Fruit fly (Drosophila melanogaster) whole organism, embryonic: ENCODE results near the gene Pa1.
A peak's percentile ranks its signal among the peaks of the same experiment; 100 is the strongest.

Source experiments
- CG10431 ChIP-seq: fragments of 200-800 bp; sonication (Bioruptor generic); optimal IDR thresholded peaks from 3 replicates; lab custom pipeline; 2018; ENCODE audit warnings: missing biosample characterization, mild to moderate bottlenecking, missing genetic modification characterization
- CG10654 ChIP-seq: fragments of 200-800 bp; sonication (Bioruptor generic); optimal IDR thresholded peaks from 2 replicates; lab custom pipeline; 2016; ENCODE audit warnings: missing biosample characterization, missing genetic modification characterization
- CG12659 ChIP-seq: fragments of 200-800 bp; sonication (Bioruptor generic); optimal IDR thresholded peaks from 3 replicates; lab custom pipeline; 2017; ENCODE audit warnings: mild to moderate bottlenecking, missing biosample characterization, missing genetic modification reagents, missing genetic modification characterization
- CG14710 ChIP-seq: fragments of 200-800 bp; sonication (Bioruptor generic); optimal IDR thresholded peaks from 3 replicates; lab custom pipeline; 2019; ENCODE audit warnings: missing biosample characterization, mild to moderate bottlenecking, missing genetic modification characterization, moderate library complexity
- CG15514 ChIP-seq: fragments of 200-800 bp; sonication (Bioruptor generic); optimal IDR thresholded peaks from 3 replicates; lab custom pipeline; 2017; ENCODE audit warnings: missing biosample characterization, missing genetic modification characterization, mild to moderate bottlenecking, moderate library complexity, missing genetic modification reagents
- CG1603 ChIP-seq: fragments of 200-800 bp; sonication (Bioruptor generic); optimal IDR thresholded peaks from 2 replicates; lab custom pipeline; 2019; ENCODE audit warnings: missing biosample characterization, mild to moderate bottlenecking, missing genetic modification characterization, moderate library complexity
- CG16779 ChIP-seq: fragments of 200-800 bp; sonication (Bioruptor generic); IDR thresholded peaks from 2 replicates; pipeline ENCODE4 v1.3.6; 2022; ENCODE audit warnings: missing biosample characterization, missing genetic modification characterization
- CG18262 ChIP-seq: fragments of 200-800 bp; optimal IDR thresholded peaks from 3 replicates; lab custom pipeline; 2019; ENCODE audit warnings: missing biosample characterization, mild to moderate bottlenecking, missing genetic modification characterization, moderate library complexity
- CG2875 ChIP-seq: fragments of 200-800 bp; sonication (Bioruptor generic); optimal IDR thresholded peaks from 2 replicates; lab custom pipeline; 2017; ENCODE audit warnings: missing biosample characterization, mild to moderate bottlenecking, missing genetic modification characterization, missing genetic modification reagents
- CG3163 ChIP-seq: fragments of 200-800 bp; sonication (Bioruptor generic); optimal IDR thresholded peaks from 3 replicates; lab custom pipeline; 2016; ENCODE audit warnings: missing biosample characterization, missing genetic modification characterization
- CG32532 ChIP-seq: fragments of 200-800 bp; sonication (Bioruptor generic); IDR thresholded peaks from 2 replicates; pipeline ENCODE4 v1.3.6; 2022; ENCODE audit warnings: missing biosample characterization, missing genetic modification characterization
- CG3838 ChIP-seq: fragments of 200-800 bp; sonication (Bioruptor generic); optimal IDR thresholded peaks from 3 replicates; lab custom pipeline; 2016; ENCODE audit warnings: missing biosample characterization, missing genetic modification characterization
- CG3847 ChIP-seq: fragments of 200-800 bp; sonication (Bioruptor generic); IDR thresholded peaks from 2 replicates; pipeline ENCODE4 v1.3.6; 2022; ENCODE audit warnings: missing biosample characterization, missing genetic modification characterization
- CG6854 ChIP-seq: fragments of 200-800 bp; sonication (Bioruptor generic); optimal IDR thresholded peaks from 3 replicates; lab custom pipeline; 2017; ENCODE audit warnings: missing biosample characterization, mild to moderate bottlenecking, missing genetic modification characterization
- CG9817 ChIP-seq: fragments of 200-800 bp; sonication (Bioruptor generic); optimal IDR thresholded peaks from 2 replicates; lab custom pipeline; 2018; ENCODE audit warnings: missing biosample characterization, mild to moderate bottlenecking, missing genetic modification characterization, moderate library complexity
- Chrac-16 ChIP-seq: fragments of 200-800 bp; sonication (Bioruptor generic); optimal IDR thresholded peaks from 3 replicates; lab custom pipeline; 2016; ENCODE audit warnings: missing biosample characterization, missing genetic modification characterization
- Dbx ChIP-seq: fragments of 200-800 bp; sonication (Bioruptor generic); IDR thresholded peaks from 3 replicates; pipeline ENCODE4 v1.3.6; 2022; ENCODE audit warnings: missing biosample characterization, missing genetic modification characterization
- Gsc ChIP-seq: fragments of 200-800 bp; sonication (Bioruptor generic); IDR thresholded peaks from 2 replicates; pipeline ENCODE4 v1.3.6; 2022; ENCODE audit warnings: missing biosample characterization, missing genetic modification characterization
- Hr39 ChIP-seq: fragments of >200 bp; optimal IDR thresholded peaks from 2 replicates; lab custom pipeline; 2017
- Hr51 ChIP-seq, 2 experiments: fragments of 200-800 bp; sonication (Bioruptor generic); optimal IDR thresholded peaks; 2 replicates in 1 of 2; 3 replicates in 1 of 2; lab custom pipeline; 2016 to 2018; ENCODE audit warnings: missing biosample characterization in 2 of 2, missing genetic modification characterization in 2 of 2, mild to moderate bottlenecking in 1 of 2, moderate library complexity in 1 of 2
- Lpt ChIP-seq: fragments of >200 bp; optimal IDR thresholded peaks from 2 replicates; lab custom pipeline; 2018; ENCODE audit warnings: missing biosample characterization, missing genetic modification characterization
- Med ChIP-seq: fragments of 200-800 bp; sonication (Bioruptor generic); peaks from one replicate; lab custom pipeline; 2016; ENCODE audit warnings: missing biosample characterization, missing genetic modification characterization, mild to moderate bottlenecking, inconsistent platforms, moderate library complexity
- Oli ChIP-seq: fragments of 200-800 bp; sonication (Bioruptor generic); optimal IDR thresholded peaks from 2 replicates; lab custom pipeline; 2018; ENCODE audit warnings: missing biosample characterization, mild to moderate bottlenecking, missing genetic modification characterization, moderate library complexity
- Opbp ChIP-seq: fragments of 200-800 bp; sonication (Bioruptor generic); IDR thresholded peaks from 3 replicates; pipeline ENCODE4 v1.3.6; 2022; ENCODE audit warnings: missing biosample characterization, missing genetic modification characterization; ENCODE audit not compliant: partially characterized antibody
- Six4 ChIP-seq: fragments of 200-800 bp; sonication (Bioruptor generic); optimal IDR thresholded peaks from 2 replicates; lab custom pipeline; 2016; ENCODE audit warnings: missing biosample characterization, missing genetic modification characterization
- Sox102F ChIP-seq: fragments of 200-800 bp; sonication (Bioruptor generic); optimal IDR thresholded peaks from 2 replicates; lab custom pipeline; 2018; ENCODE audit warnings: missing biosample characterization, mild to moderate bottlenecking, missing genetic modification characterization, moderate library complexity
- al ChIP-seq: fragments of 200-800 bp; sonication (Bioruptor generic); IDR thresholded peaks from 2 replicates; pipeline ENCODE4 v1.3.6; 2022; ENCODE audit warnings: missing biosample characterization, missing genetic modification characterization
- br ChIP-seq: fragments of >200 bp; optimal IDR thresholded peaks from 2 replicates; lab custom pipeline; 2017
- bsh ChIP-seq, 2 experiments: fragments of 200-800 bp; sonication (Bioruptor generic); optimal IDR thresholded peaks; 2 replicates each; lab custom pipeline; 2017 to 2018; ENCODE audit warnings: mild to moderate bottlenecking in 2 of 2, missing biosample characterization in 2 of 2, missing genetic modification characterization in 2 of 2, moderate library complexity in 1 of 2
- chm ChIP-seq: fragments of 200-800 bp; sonication (Bioruptor generic); IDR thresholded peaks from 2 replicates; pipeline ENCODE4 v1.3.6; 2022; ENCODE audit warnings: missing biosample characterization, missing genetic modification characterization
- crol ChIP-seq: fragments of 200-800 bp; sonication (Bioruptor generic); IDR thresholded peaks from 2 replicates; pipeline ENCODE4 v1.3.6; 2022; ENCODE audit warnings: missing biosample characterization, missing genetic modification characterization
- dan ChIP-seq: fragments of 200-800 bp; sonication (Bioruptor generic); IDR thresholded peaks from 2 replicates; pipeline ENCODE4 v1.3.6; 2022; ENCODE audit warnings: missing biosample characterization, missing genetic modification characterization
- dysf ChIP-seq: fragments of 200-800 bp; sonication (Bioruptor generic); IDR thresholded peaks from 3 replicates; pipeline ENCODE4 v1.3.6; 2022; ENCODE audit warnings: missing biosample characterization, missing genetic modification characterization
- fd102C ChIP-seq: fragments of 200-800 bp; sonication (Bioruptor generic); optimal IDR thresholded peaks from 2 replicates; lab custom pipeline; 2018; ENCODE audit warnings: missing biosample characterization, mild to moderate bottlenecking, missing genetic modification characterization, moderate library complexity
- fd64A ChIP-seq: fragments of 200-800 bp; sonication (Bioruptor generic); optimal IDR thresholded peaks from 3 replicates; lab custom pipeline; 2018; ENCODE audit warnings: missing biosample characterization, mild to moderate bottlenecking, missing genetic modification characterization
- fd96Cb ChIP-seq: fragments of 200-800 bp; sonication (Bioruptor generic); optimal IDR thresholded peaks from 2 replicates; lab custom pipeline; 2018; ENCODE audit warnings: missing biosample characterization, mild to moderate bottlenecking, missing genetic modification characterization, moderate library complexity
- gem ChIP-seq: fragments of 200-800 bp; sonication (Bioruptor generic); optimal IDR thresholded peaks from 2 replicates; lab custom pipeline; 2019; ENCODE audit warnings: missing biosample characterization, mild to moderate bottlenecking, missing genetic modification characterization, moderate library complexity
- klu ChIP-seq: fragments of 200-800 bp; sonication (Bioruptor generic); IDR thresholded peaks from 2 replicates; pipeline ENCODE4 v1.3.6; 2022; ENCODE audit warnings: missing biosample characterization, missing genetic modification characterization
- sd ChIP-seq: fragments of 200-800 bp; sonication (Bioruptor generic); optimal IDR thresholded peaks from 3 replicates; lab custom pipeline; 2018; ENCODE audit warnings: missing biosample characterization, mild to moderate bottlenecking, missing genetic modification characterization, moderate library complexity
- sens ChIP-seq: fragments of 200-800 bp; sonication (Bioruptor generic); peaks from one replicate; lab custom pipeline; 2016; ENCODE audit warnings: missing biosample characterization, missing genetic modification characterization
- sqz ChIP-seq: fragments of 200-800 bp; sonication (Bioruptor generic); optimal IDR thresholded peaks from 3 replicates; lab custom pipeline; 2018; ENCODE audit warnings: missing biosample characterization, mild to moderate bottlenecking, missing genetic modification characterization
- unc-4 ChIP-seq: fragments of 200-800 bp; sonication (Bioruptor generic); IDR thresholded peaks from 2 replicates; pipeline ENCODE4 v1.3.6; 2022; ENCODE audit warnings: missing biosample characterization, missing genetic modification characterization; ENCODE audit not compliant: partially characterized antibody
- unpg ChIP-seq: fragments of 200-800 bp; sonication (Bioruptor generic); optimal IDR thresholded peaks from 3 replicates; lab custom pipeline; 2018; ENCODE audit warnings: missing biosample characterization, mild to moderate bottlenecking, missing genetic modification characterization, moderate library complexity
- zen ChIP-seq: fragments of 200-800 bp; sonication (Bioruptor generic); optimal IDR thresholded peaks from 3 replicates; lab custom pipeline; 2018; ENCODE audit warnings: missing biosample characterization, mild to moderate bottlenecking, missing genetic modification characterization, moderate library complexity

The Pa1 gene

DNA sequence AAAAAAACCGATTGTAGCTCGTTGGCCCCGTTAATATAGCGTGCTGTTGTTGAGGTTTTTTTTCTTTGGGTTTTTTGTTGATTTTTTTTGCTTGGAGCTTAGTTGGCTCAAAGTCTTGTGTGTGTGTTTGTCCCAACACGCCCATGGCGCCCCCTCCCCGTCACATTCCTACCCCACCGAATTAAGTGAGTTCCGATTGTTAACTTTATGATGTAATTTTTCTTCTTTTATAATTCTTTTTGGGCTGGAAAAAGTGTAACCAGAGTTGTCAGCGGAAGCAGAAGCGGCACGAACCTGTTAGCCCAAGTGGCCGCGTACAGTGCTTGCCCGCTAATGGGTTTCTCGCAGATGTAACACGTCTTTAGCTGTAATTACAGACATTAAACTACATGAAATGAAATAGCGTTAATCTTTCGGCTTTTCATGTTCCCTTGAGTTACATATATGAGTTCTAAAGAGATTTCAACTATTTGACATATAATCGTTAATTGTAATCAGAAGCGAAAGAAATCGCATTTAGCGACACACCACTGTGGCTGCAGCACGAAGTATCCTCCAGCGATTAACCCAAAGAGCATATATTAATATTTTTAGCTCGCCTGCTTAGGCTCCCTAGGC is 34.1 kb downstream of the Pa1 start (continued):
- TF ChIP-seq Hr51 (GFP tag; optimal IDR thresholded peaks at IDR 0.05; lab: Kevin White, UChicago) (no peak), unc-4 (GFP tag; lab: Robert Waterston, UW) (no peak), Opbp (GFP tag; lab: Robert Waterston, UW) (no peak), zen (tag; lab: Kevin White, UChicago) (no peak), Chrac-16 (no peak), CG16779 (GFP tag; lab: Robert Waterston, UW) (no peak), CG1603 (tag; lab: Kevin White, UChicago) (no peak), klu (GFP tag; lab: Robert Waterston, UW) (no peak), dysf (GFP tag; lab: Robert Waterston, UW) (0 out of 3 replicates have a peak, but pooled peaks have one; percentile 31), CG12659 (peak; percentile 22), CG10654 (no peak), CG2875 (no peak), al (GFP tag; lab: Robert Waterston, UW) (no peak), sd (tag; lab: Kevin White, UChicago) (peak; percentile 96), Six4 (no peak), gem (tag; lab: Kevin White, UChicago) (peak; percentile 49), crol (GFP tag; lab: Robert Waterston, UW) (peak; percentile 48; the same call in 1 of the 2 replicates), fd64A (no peak), sqz (GFP tag; lab: Kevin White, UChicago) (peak; percentile 90), CG3163 (GFP tag; lab: Kevin White, UChicago) (no peak), chm (GFP tag; lab: Robert Waterston, UW) (no peak), CG3838 (GFP tag; lab: Kevin White, UChicago) (no peak), fd102C (no peak), br (lab: Kevin White, UChicago) (no peak), Med (peak; percentile 69), Oli (tag; lab: Kevin White, UChicago) (no peak), CG15514 (no peak), CG9817 (tag; lab: Kevin White, UChicago) (no peak), CG6854 (GFP tag; lab: Kevin White, UChicago) (no peak), fd96Cb (tag; lab: Kevin White, UChicago) (no peak), CG18262 (tag; lab: Kevin White, UChicago) (no peak), dan (no peak), CG32532 (GFP tag; lab: Robert Waterston, UW) (no peak), unpg (no peak), Sox102F (GFP tag; lab: Kevin White, UChicago) (no peak), Hr39 (lab: Kevin White, UChicago) (no peak)
- TF ChIP-seq, all 482 proteins: peak for 29

DNA sequence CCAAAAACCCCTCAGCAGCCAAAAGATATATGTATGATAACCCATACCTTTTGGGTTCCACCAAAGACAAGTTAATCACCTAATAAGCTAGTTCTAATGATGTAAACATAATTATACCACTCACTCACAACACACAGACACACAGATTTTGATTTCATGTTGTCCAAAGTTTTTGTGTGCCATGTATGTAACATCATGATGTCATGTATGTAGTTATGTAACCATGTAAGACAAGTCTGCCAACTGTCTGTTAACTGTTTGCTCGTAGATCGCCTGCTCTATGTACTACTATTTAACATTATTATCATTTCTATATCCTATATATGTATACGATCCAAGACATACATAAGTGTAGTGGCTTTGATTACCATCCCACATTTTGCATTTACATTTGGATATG is 45.2 kb downstream of the Pa1 start:
- no peak for TF ChIP-seq CG14710
- TF ChIP-seq Dbx (GFP tag; lab: Robert Waterston, UW) = no peak
- no peak for TF ChIP-seq Gsc (GFP tag; lab: Robert Waterston, UW)
- peak; percentile 43 for TF ChIP-seq sens (GFP tag; lab: Kevin White, UChicago)
- TF ChIP-seq CG10431 (GFP tag; lab: Kevin White, UChicago) = peak; percentile 94
- no peak for TF ChIP-seq CG3847
- no peak for TF ChIP-seq Lpt (GFP tag; lab: Kevin White, UChicago)
- no peak for TF ChIP-seq bsh (GFP tag; optimal IDR thresholded peaks at IDR 0.05; lab: Kevin White, UChicago)
